Worm (Caenorhabditis elegans) whole organism, L1 larva: Measurements from ENCODE around the gene ugt-7.

Source experiments
- C04F5.9 ChIP-seq: sonication (generic microtip); optimal IDR thresholded peaks from 2 replicates; lab custom pipeline; 2016; ENCODE audit warnings: missing genetic modification characterization, missing compliant biosample characterization
- C34B4.2 ChIP-seq: sonication (generic microtip); optimal IDR thresholded peaks from 2 replicates; lab custom pipeline; 2017; ENCODE audit warnings: mild to moderate bottlenecking, missing genetic modification characterization, missing compliant biosample characterization
- Y116A8C.19 ChIP-seq: sonication (generic microtip); optimal IDR thresholded peaks from 2 replicates; lab custom pipeline; 2016; ENCODE audit warnings: missing compliant biosample characterization, missing genetic modification characterization, borderline replicate concordance
- aly-2 ChIP-seq: fragments of 150-350 bp; optimal IDR thresholded peaks from 2 replicates; lab custom pipeline; 2014; ENCODE audit warnings: missing biosample characterization, missing genetic modification characterization
- blmp-1 ChIP-seq: fragments of 150-350 bp; optimal IDR thresholded peaks from 2 replicates; lab custom pipeline; 2014; ENCODE audit warnings: missing biosample characterization, missing genetic modification characterization
- ceh-8 ChIP-seq: fragments of 200-800 bp; sonication (Bioruptor generic); optimal IDR thresholded peaks from 2 replicates; lab custom pipeline; 2018; ENCODE audit warnings: mild to moderate bottlenecking, missing genetic modification characterization, moderate library complexity, missing compliant biosample characterization
- ceh-82 ChIP-seq, 3 experiments: fragments of 150-350 bp in 1 of 3; sonication (generic microtip) in 2 of 3; optimal IDR thresholded peaks; 2 replicates each; lab custom pipeline; 2014 to 2017; ENCODE audit warnings: missing biosample characterization in 3 of 3, missing genetic modification characterization in 3 of 3
- ceh-90 ChIP-seq: sonication (generic microtip); optimal IDR thresholded peaks from 2 replicates; lab custom pipeline; 2016; ENCODE audit warnings: missing genetic modification characterization, missing compliant biosample characterization
- dsc-1 ChIP-seq: sonication (generic microtip); optimal IDR thresholded peaks from 2 replicates; lab custom pipeline; 2016; ENCODE audit warnings: mild to moderate bottlenecking, missing genetic modification characterization, missing compliant biosample characterization
- efl-1 ChIP-seq, 4 experiments: fragments of 150-350 bp; optimal IDR thresholded peaks in 3 of 4; peaks in 1 of 4; 1 replicate in 1 of 4; 2 replicates in 3 of 4; lab custom pipeline; 2014; ENCODE audit warnings: missing biosample characterization in 2 of 4, missing genetic modification characterization in 2 of 4, missing genetic modification reagents in 2 of 4
- efl-3 ChIP-seq: fragments of 200-800 bp; sonication (Bioruptor generic); optimal IDR thresholded peaks from 2 replicates; lab custom pipeline; 2018; ENCODE audit warnings: mild to moderate bottlenecking, missing genetic modification characterization, missing compliant biosample characterization
- egl-27 ChIP-seq, 2 experiments: fragments of 150-350 bp in 1 of 2; sonication (generic microtip); optimal IDR thresholded peaks; 3 replicates each; lab custom pipeline; 2017 to 2018; ENCODE audit warnings: missing biosample characterization in 2 of 2, missing genetic modification characterization in 2 of 2, missing genetic modification reagents in 2 of 2
- elt-2 ChIP-seq: sonication (generic microtip); optimal IDR thresholded peaks from 2 replicates; lab custom pipeline; 2016; ENCODE audit warnings: missing genetic modification characterization, mild to moderate bottlenecking, inconsistent platforms, missing compliant biosample characterization, missing genetic modification reagents
- elt-3 ChIP-seq, 6 experiments: fragments of 150-350 bp in 1 of 6; sonication (generic microtip); optimal IDR thresholded peaks; 2 replicates each; lab custom pipeline; 2017 to 2018; ENCODE audit warnings: missing biosample characterization in 6 of 6, missing genetic modification characterization in 6 of 6, inconsistent platforms in 1 of 6
- ets-5 ChIP-seq: fragments of 200-800 bp; sonication (Bioruptor generic); IDR thresholded peaks from 2 replicates; pipeline ENCODE4 v1.3.6; 2022; ENCODE audit warnings: missing genetic modification characterization, missing compliant biosample characterization
- fkh-10 ChIP-seq: sonication (generic microtip); optimal IDR thresholded peaks from 2 replicates; lab custom pipeline; 2017; ENCODE audit warnings: missing biosample characterization, missing genetic modification reagents, missing genetic modification characterization
- fkh-4 ChIP-seq: sonication (generic microtip); optimal IDR thresholded peaks from 2 replicates; lab custom pipeline; 2016; ENCODE audit warnings: missing compliant biosample characterization, missing genetic modification characterization, borderline replicate concordance
- fkh-8 ChIP-seq: sonication (generic microtip); optimal IDR thresholded peaks from 2 replicates; lab custom pipeline; 2016; ENCODE audit warnings: mild to moderate bottlenecking, missing genetic modification characterization, missing compliant biosample characterization
- grh-1 ChIP-seq: fragments of 200-800 bp; sonication (Bioruptor generic); IDR thresholded peaks from 2 replicates; pipeline ENCODE4 v1.3.6; 2022; ENCODE audit warnings: missing genetic modification reagents, missing genetic modification characterization, missing compliant biosample characterization
- hlh-17 ChIP-seq: fragments of 200-800 bp; sonication (Bioruptor generic); optimal IDR thresholded peaks from 2 replicates; lab custom pipeline; 2018; ENCODE audit warnings: missing genetic modification characterization, mild to moderate bottlenecking, missing compliant biosample characterization, moderate library complexity, borderline replicate concordance
- hlh-4 ChIP-seq: sonication (generic microtip); optimal IDR thresholded peaks from 2 replicates; lab custom pipeline; 2016; ENCODE audit warnings: mild to moderate bottlenecking, missing genetic modification characterization, missing compliant biosample characterization
- hpl-2 ChIP-seq: fragments of 150-350 bp; optimal IDR thresholded peaks from 2 replicates; lab custom pipeline; 2014; ENCODE audit warnings: missing biosample characterization, missing genetic modification reagents, missing genetic modification characterization
- isw-1 ChIP-seq: fragments of 200-800 bp; sonication (Bioruptor generic); IDR thresholded peaks from 2 replicates; pipeline ENCODE4 v1.3.6; 2022; ENCODE audit warnings: missing genetic modification characterization, missing compliant biosample characterization
- jun-1 ChIP-seq: fragments of 150-350 bp; optimal IDR thresholded peaks from 2 replicates; lab custom pipeline; 2014; ENCODE audit warnings: missing biosample characterization, missing genetic modification reagents, missing genetic modification characterization
- lin-14 ChIP-seq: fragments of 200-800 bp; sonication (Bioruptor generic); optimal IDR thresholded peaks from 2 replicates; lab custom pipeline; 2018; ENCODE audit warnings: mild to moderate bottlenecking, missing genetic modification characterization, moderate library complexity, missing compliant biosample characterization
- lin-35 ChIP-seq, 2 experiments: fragments of 150-350 bp; optimal IDR thresholded peaks; 2 replicates each; lab custom pipeline; 2014; ENCODE audit warnings: missing biosample characterization in 2 of 2, missing genetic modification characterization in 2 of 2, missing genetic modification reagents in 2 of 2
- lin-39 ChIP-seq: fragments of 150-350 bp; optimal IDR thresholded peaks from 2 replicates; lab custom pipeline; 2014; ENCODE audit warnings: missing biosample characterization, missing genetic modification reagents, missing genetic modification characterization
- mdl-1 ChIP-seq, 2 experiments: fragments of 150-350 bp; optimal IDR thresholded peaks; 2 replicates each; lab custom pipeline; 2014 to 2017; ENCODE audit warnings: missing biosample characterization in 2 of 2, missing genetic modification characterization in 2 of 2, inconsistent platforms in 1 of 2
- mef-2 ChIP-seq: fragments of 150-350 bp; optimal IDR thresholded peaks from 2 replicates; lab custom pipeline; 2014; ENCODE audit warnings: missing biosample characterization, missing genetic modification characterization
- nhr-20 ChIP-seq: sonication (generic microtip); optimal IDR thresholded peaks from 2 replicates; lab custom pipeline; 2016; ENCODE audit warnings: mild to moderate bottlenecking, missing genetic modification characterization, missing compliant biosample characterization
- nhr-28 ChIP-seq: fragments of 150-350 bp; optimal IDR thresholded peaks from 2 replicates; lab custom pipeline; 2014; ENCODE audit warnings: missing biosample characterization, missing genetic modification characterization
- nhr-47 ChIP-seq: sonication (generic microtip); optimal IDR thresholded peaks from 2 replicates; lab custom pipeline; 2016; ENCODE audit warnings: mild to moderate bottlenecking, missing genetic modification characterization, moderate library complexity, missing compliant biosample characterization
- nhr-71 ChIP-seq: sonication (generic microtip); optimal IDR thresholded peaks from 2 replicates; lab custom pipeline; 2016; ENCODE audit warnings: mild to moderate bottlenecking, missing genetic modification characterization, moderate library complexity, missing compliant biosample characterization
- nhr-77 ChIP-seq: fragments of 150-350 bp; optimal IDR thresholded peaks from 2 replicates; lab custom pipeline; 2014; ENCODE audit warnings: missing biosample characterization, missing genetic modification characterization
- nhr-90 ChIP-seq: sonication (generic microtip); optimal IDR thresholded peaks from 2 replicates; lab custom pipeline; 2016; ENCODE audit warnings: mild to moderate bottlenecking, missing genetic modification characterization, missing compliant biosample characterization; ENCODE audit not compliant: poor library complexity
- pag-3 ChIP-seq: sonication (generic microtip); optimal IDR thresholded peaks from 2 replicates; lab custom pipeline; 2017; ENCODE audit warnings: missing genetic modification characterization, mild to moderate bottlenecking, missing compliant biosample characterization, antibody characterized with exemption, borderline replicate concordance; ENCODE audit not compliant: insufficient read depth
- snu-23 ChIP-seq: sonication (generic microtip); optimal IDR thresholded peaks from 2 replicates; lab custom pipeline; 2016; ENCODE audit warnings: missing genetic modification characterization, missing compliant biosample characterization
- sox-4 ChIP-seq: sonication (generic microtip); optimal IDR thresholded peaks from 2 replicates; lab custom pipeline; 2016; ENCODE audit warnings: missing genetic modification characterization, missing compliant biosample characterization
- sup-37 ChIP-seq: fragments of 200-800 bp; sonication (Bioruptor generic); optimal IDR thresholded peaks from 2 replicates; lab custom pipeline; 2018; ENCODE audit warnings: mild to moderate bottlenecking, missing genetic modification characterization, missing compliant biosample characterization
- tlp-1 ChIP-seq: fragments of 150-350 bp; optimal IDR thresholded peaks from 2 replicates; lab custom pipeline; 2014; ENCODE audit warnings: missing biosample characterization, missing genetic modification characterization
- unc-30 ChIP-seq: sonication (generic microtip); optimal IDR thresholded peaks from 2 replicates; lab custom pipeline; 2017; ENCODE audit warnings: missing biosample characterization, missing genetic modification characterization
- unc-62 ChIP-seq: fragments of 150-350 bp; optimal IDR thresholded peaks from 2 replicates; lab custom pipeline; 2014; ENCODE audit warnings: missing biosample characterization, missing genetic modification reagents, missing genetic modification characterization
- unc-86 ChIP-seq: sonication (generic microtip); optimal IDR thresholded peaks from 2 replicates; lab custom pipeline; 2016; ENCODE audit warnings: missing genetic modification characterization, missing compliant biosample characterization
- unc-98 ChIP-seq: fragments of 200-800 bp; sonication (Bioruptor generic); IDR thresholded peaks from 2 replicates; pipeline ENCODE4 v1.3.6; 2022; ENCODE audit warnings: missing genetic modification characterization, missing compliant biosample characterization

The ugt-7 gene

DNA sequence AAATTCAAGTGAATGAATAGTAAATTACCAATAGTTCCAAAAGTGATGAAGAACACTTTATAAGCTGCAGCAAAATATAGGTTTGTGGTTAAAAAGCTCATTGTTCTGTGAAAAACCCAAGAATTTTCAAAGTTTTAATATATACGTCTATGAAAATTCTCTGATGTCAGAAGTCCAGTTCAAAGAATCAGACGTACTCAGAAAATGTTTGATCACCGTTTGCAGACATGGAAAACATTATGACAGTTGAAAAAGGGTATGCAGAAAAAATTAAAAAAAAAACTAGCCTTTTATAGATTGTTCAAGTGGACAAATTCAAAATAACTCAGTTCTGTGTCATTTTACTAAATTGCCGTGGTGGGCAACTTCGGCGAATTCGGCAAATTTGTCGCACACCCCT is 25.7 kb downstream of the ugt-7 start, which contains the start of gene srsx-10:
TSS of gene srsx-10 (minus strand) at position 101 of the 400 bp plus-strand sequence.
- TF ChIP-seq ceh-82 (tag; optimal IDR thresholded peaks at IDR 0.05; lab: Kevin White, UChicago) (no peak), sox-4 (tag; lab: Kevin White, UChicago) (peak; percentile 29), hpl-2 (GFP tag; lab: Kevin White, UChicago) (no peak), fkh-4 (no peak), nhr-71 (peak; percentile 22)

DNA sequence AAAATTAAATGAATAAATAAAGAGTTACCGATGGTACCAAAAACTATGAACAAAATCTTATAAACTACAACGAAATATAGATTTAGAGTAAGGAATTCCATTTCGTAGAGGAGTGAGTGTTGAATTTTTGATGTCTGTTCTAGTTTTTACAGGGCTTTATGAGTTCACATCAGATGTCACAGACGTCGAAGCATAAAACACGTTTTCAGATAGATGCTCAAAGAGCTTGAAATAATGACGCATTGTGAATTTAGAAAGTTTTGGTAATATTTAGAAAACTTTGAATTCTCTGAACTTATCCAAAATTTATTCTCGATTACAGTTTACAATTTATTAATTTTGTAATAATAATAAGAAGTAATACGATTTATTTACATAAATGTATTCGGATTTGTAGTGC is 27.4 kb downstream of the ugt-7 start, which contains the start of gene srsx-9:
TSS of gene srsx-9 (minus strand) at position 101 of the 400 bp plus-strand sequence.
- TF ChIP-seq blmp-1 (no peak), isw-1 (GFP tag; lab: Robert Waterston, UW) (no peak), nhr-90 (tag; lab: Kevin White, UChicago) (no peak), ets-5 (GFP tag; lab: Robert Waterston, UW) (no peak), mef-2 (no peak), grh-1 (GFP tag; lab: Robert Waterston, UW) (no peak)

DNA sequence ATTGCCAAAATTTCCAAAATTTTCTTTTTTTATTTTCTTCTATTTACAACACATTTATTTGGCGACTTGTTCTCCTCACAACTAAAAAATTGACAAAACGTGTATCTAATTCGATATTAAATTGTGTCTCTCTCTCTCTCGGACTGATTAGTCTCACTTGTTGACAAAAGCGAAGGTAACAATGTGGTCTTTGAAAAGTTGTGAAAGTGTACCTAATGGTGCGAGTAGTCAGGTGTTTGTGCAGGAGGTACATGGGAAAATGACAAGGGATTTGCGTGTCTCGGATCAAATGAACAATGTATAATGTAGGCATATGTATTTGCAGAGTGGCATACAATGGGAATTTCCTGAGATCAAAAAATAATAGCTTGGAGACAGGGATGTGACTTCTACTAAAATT is 30.9 kb downstream of the ugt-7 start:
- TF ChIP-seq elt-3 (tag; optimal IDR thresholded peaks at IDR 0.05; lab: Kevin White, UChicago) (peak in 1 of 6 experiments; percentile 25), C34B4.2 (no peak), elt-2 (tag; lab: Kevin White, UChicago) (peak; percentile 14), nhr-71 (peak; percentile 22), nhr-90 (tag; lab: Kevin White, UChicago) (no peak), blmp-1 (peak; percentile 79), lin-35 (GFP tag; optimal IDR thresholded peaks at IDR 0.05; lab: Kevin White, UChicago) (peak in 1 of 2 experiments; percentile 48), mdl-1 (tag; optimal IDR thresholded peaks at IDR 0.05; lab: Kevin White, UChicago) (peak in 1 of 2 experiments; percentile 5), nhr-20 (tag; lab: Kevin White, UChicago) (peak; percentile 35), aly-2 (tag; lab: Kevin White, UChicago) (no peak), fkh-8 (tag; lab: Kevin White, UChicago) (peak; percentile 19)

DNA sequence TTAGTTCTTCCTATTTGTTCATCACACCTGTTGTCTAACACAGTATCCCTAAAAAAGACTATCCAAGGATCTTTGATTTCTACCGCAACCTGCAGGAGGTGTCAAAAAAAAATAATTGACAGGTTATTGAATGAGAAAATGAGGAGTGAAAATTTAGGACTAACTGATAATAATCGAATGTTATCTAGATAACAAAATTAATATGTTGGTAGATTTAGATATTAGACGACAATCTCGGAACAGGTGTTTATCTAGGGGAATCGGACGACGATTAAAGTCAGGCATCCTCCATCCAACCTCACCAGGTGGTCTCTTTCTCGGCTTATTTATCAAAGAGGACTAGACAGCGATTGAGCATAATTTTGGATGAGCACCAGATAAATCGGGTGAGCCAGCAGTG is 31.6 kb downstream of the ugt-7 start:
- TF ChIP-seq ceh-90 (tag; lab: Kevin White, UChicago) = no peak
- TF ChIP-seq C04F5.9 (tag; lab: Kevin White, UChicago) = no peak
- TF ChIP-seq blmp-1 = no peak
- TF ChIP-seq nhr-20 (tag; lab: Kevin White, UChicago) = no peak
- no peak for TF ChIP-seq sup-37 (GFP tag; lab: Kevin White, UChicago)
- TF ChIP-seq tlp-1 (tag; lab: Kevin White, UChicago) = no peak
- no peak for TF ChIP-seq mef-2
- no peak for TF ChIP-seq unc-98 (GFP tag; lab: Robert Waterston, UW)
- TF ChIP-seq Y116A8C.19 (tag; lab: Kevin White, UChicago) = no peak
- TF ChIP-seq efl-1 (optimal IDR thresholded peaks at IDR 0.05; lab: Kevin White, UChicago) = no peak
- no peak for TF ChIP-seq efl-1 (GFP tag; optimal IDR thresholded peaks at IDR 0.05 in 1 of 2; lab: Kevin White, UChicago)
- TF ChIP-seq fkh-10 (GFP tag; lab: Kevin White, UChicago) = no peak
- no peak for TF ChIP-seq snu-23
- no peak for TF ChIP-seq unc-86 (tag; lab: Kevin White, UChicago)
- TF ChIP-seq pag-3 (tag; lab: Kevin White, UChicago) = no peak
- no peak for TF ChIP-seq unc-62 (GFP tag; lab: Kevin White, UChicago)
- no peak for TF ChIP-seq lin-35 (GFP tag; optimal IDR thresholded peaks at IDR 0.05; lab: Kevin White, UChicago)
- TF ChIP-seq efl-3 (GFP tag; lab: Kevin White, UChicago) = no peak
- TF ChIP-seq nhr-71 = no peak

DNA sequence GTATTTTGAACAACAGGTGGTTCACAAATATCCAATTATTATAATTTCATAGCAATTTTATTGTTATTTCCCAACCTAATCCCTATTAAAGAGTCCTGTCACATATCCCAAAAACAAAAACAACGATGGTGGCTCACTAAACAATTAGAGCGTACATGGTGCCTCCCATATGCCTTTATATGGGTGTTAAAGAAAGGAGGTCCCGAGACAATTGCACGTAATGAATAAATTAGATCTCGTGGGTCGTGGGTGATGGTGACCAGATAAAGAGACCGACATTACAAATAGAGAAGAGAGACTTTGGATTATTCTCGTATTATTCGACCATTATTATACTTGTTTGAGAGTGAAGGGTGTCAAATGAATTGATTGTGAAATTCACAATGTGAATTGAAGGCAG is 33.1 kb downstream of the ugt-7 start:
- TF ChIP-seq egl-27 (tag; optimal IDR thresholded peaks at IDR 0.05; lab: Kevin White, UChicago) (no peak), unc-30 (tag; lab: Kevin White, UChicago) (no peak), nhr-28 (no peak), hlh-4 (tag; lab: Kevin White, UChicago) (no peak), ceh-8 (GFP tag; lab: Kevin White, UChicago) (peak; percentile 83), lin-39 (tag; lab: Kevin White, UChicago) (no peak), mef-2 (no peak), nhr-47 (tag; lab: Kevin White, UChicago) (peak; percentile 10), ceh-90 (tag; lab: Kevin White, UChicago) (no peak), jun-1 (no peak), dsc-1 (tag; lab: Kevin White, UChicago) (peak; percentile 60), hlh-17 (GFP tag; lab: Kevin White, UChicago) (no peak), nhr-77 (tag; lab: Kevin White, UChicago) (no peak), unc-62 (GFP tag; lab: Kevin White, UChicago) (no peak), nhr-71 (peak; percentile 15), lin-14 (GFP tag; lab: Kevin White, UChicago) (peak; percentile 66)
